Worm (Caenorhabditis elegans): ENCODE results near the gene B0212.3.

DNA sequence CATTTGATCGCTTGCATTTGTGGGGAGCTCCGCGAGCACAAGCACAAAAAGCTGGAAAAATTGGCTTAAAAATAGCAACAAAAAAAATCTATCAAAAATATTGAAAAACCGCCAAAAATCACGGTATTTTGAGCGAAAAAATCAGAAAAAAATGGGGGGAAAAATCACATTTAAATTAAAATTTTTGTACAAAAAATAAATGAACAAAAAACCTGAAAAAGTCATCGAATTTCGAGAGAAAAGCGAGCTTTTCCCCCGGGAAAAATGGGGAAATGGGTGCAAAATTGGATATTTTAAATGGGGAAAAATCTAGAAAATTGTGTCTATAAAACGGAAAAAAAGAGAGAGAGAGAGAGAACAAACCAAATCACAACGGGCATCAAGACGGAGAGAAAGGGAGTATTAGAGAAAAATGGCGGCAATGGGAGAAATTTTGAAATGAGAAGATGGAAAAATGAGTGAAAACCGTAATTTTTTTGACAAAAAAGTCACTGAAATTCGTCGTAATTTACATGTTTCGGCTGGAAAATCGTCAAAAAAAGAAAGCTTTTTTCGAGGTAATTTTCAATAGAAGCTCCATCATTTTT, 30.4 kb upstream of the B0212.3 start, which contains the start of gene ced-10:
- TF ChIP-seq tbx-2 (tag; optimal IDR thresholded peaks at IDR 0.05) (no peak), elt-2 (tag; optimal IDR thresholded peaks at IDR 0.05) (no peak), sox-4 (tag; optimal IDR thresholded peaks at IDR 0.05) (no peak), ceh-30 (tag; optimal IDR thresholded peaks at IDR 0.05) (no peak), pqm-1 (tag; optimal IDR thresholded peaks at IDR 0.05) (no peak)

Data from whole organism, late embryonic.